Fruit fly (Drosophila melanogaster) whole organism, embryonic: Measurements from ENCODE around the gene HDAC4.

Experiments used
- B-H2 ChIP-seq: fragments of 200-800 bp; sonication (Bioruptor generic); optimal IDR thresholded peaks from 2 replicates; lab custom pipeline; 2018; ENCODE audit warnings: missing biosample characterization, mild to moderate bottlenecking, missing genetic modification characterization
- Bdp1 ChIP-seq: fragments of 200-800 bp; sonication (Bioruptor generic); optimal IDR thresholded peaks from 3 replicates; lab custom pipeline; 2016; ENCODE audit warnings: missing biosample characterization, missing genetic modification characterization
- CG12942 ChIP-seq: fragments of 200-800 bp; sonication (Bioruptor generic); optimal IDR thresholded peaks from 3 replicates; lab custom pipeline; 2016; ENCODE audit warnings: missing biosample characterization, missing genetic modification characterization
- CG13296 ChIP-seq: fragments of 200-800 bp; sonication (Bioruptor generic); optimal IDR thresholded peaks from 3 replicates; lab custom pipeline; 2018; ENCODE audit warnings: missing biosample characterization, mild to moderate bottlenecking, missing genetic modification characterization
- CG13424 ChIP-seq: fragments of 200-800 bp; sonication (Bioruptor generic); optimal IDR thresholded peaks from 2 replicates; lab custom pipeline; 2019; ENCODE audit warnings: missing biosample characterization, mild to moderate bottlenecking, missing genetic modification characterization, moderate library complexity
- CG1647 ChIP-seq: fragments of 200-800 bp; sonication (Bioruptor generic); optimal IDR thresholded peaks from 3 replicates; lab custom pipeline; 2016; ENCODE audit warnings: missing biosample characterization, missing genetic modification characterization
- CG16813 ChIP-seq: fragments of 200-800 bp; sonication (Bioruptor generic); IDR thresholded peaks from 3 replicates; pipeline ENCODE4 v1.3.6; 2022; ENCODE audit warnings: missing biosample characterization, missing genetic modification characterization; ENCODE audit not compliant: partially characterized antibody
- CG18262 ChIP-seq: fragments of 200-800 bp; optimal IDR thresholded peaks from 3 replicates; lab custom pipeline; 2019; ENCODE audit warnings: missing biosample characterization, mild to moderate bottlenecking, missing genetic modification characterization, moderate library complexity
- CG30020 ChIP-seq: fragments of 200-800 bp; optimal IDR thresholded peaks from 2 replicates; lab custom pipeline; 2019; ENCODE audit warnings: missing biosample characterization, mild to moderate bottlenecking, missing genetic modification characterization, moderate library complexity
- CG3065 ChIP-seq: fragments of 200-800 bp; sonication (Bioruptor generic); optimal IDR thresholded peaks from 2 replicates; lab custom pipeline; 2016; ENCODE audit warnings: missing biosample characterization, missing genetic modification characterization
- CG34422 ChIP-seq: fragments of 200-800 bp; sonication (Bioruptor generic); IDR thresholded peaks from 3 replicates; pipeline ENCODE4 v1.3.6; 2022; ENCODE audit warnings: missing biosample characterization, missing genetic modification characterization
- CG3838 ChIP-seq: fragments of 200-800 bp; sonication (Bioruptor generic); optimal IDR thresholded peaks from 3 replicates; lab custom pipeline; 2016; ENCODE audit warnings: missing biosample characterization, missing genetic modification characterization
- CG42726 ChIP-seq: fragments of 200-800 bp; sonication (Bioruptor generic); IDR thresholded peaks from 2 replicates; pipeline ENCODE4 v1.3.6; 2022; ENCODE audit warnings: missing biosample characterization, missing genetic modification characterization; ENCODE audit not compliant: partially characterized antibody
- CG6654 ChIP-seq: fragments of 200-800 bp; sonication (Bioruptor generic); optimal IDR thresholded peaks from 2 replicates; lab custom pipeline; 2017; ENCODE audit warnings: missing biosample characterization, mild to moderate bottlenecking, missing genetic modification characterization
- CG6813 ChIP-seq: fragments of 200-800 bp; sonication (Bioruptor generic); optimal IDR thresholded peaks from 2 replicates; lab custom pipeline; 2017; ENCODE audit warnings: missing biosample characterization, missing genetic modification characterization, mild to moderate bottlenecking, moderate library complexity, missing genetic modification reagents
- CG7357 ChIP-seq: fragments of 200-800 bp; sonication (Bioruptor generic); IDR thresholded peaks from 3 replicates; pipeline ENCODE4 v1.3.6; 2022; ENCODE audit warnings: missing biosample characterization, missing genetic modification characterization
- CG8478 ChIP-seq: fragments of >200 bp; optimal IDR thresholded peaks from 2 replicates; lab custom pipeline; 2018
- CG9876 ChIP-seq: fragments of 200-800 bp; sonication (Bioruptor generic); optimal IDR thresholded peaks from 2 replicates; lab custom pipeline; 2016; ENCODE audit warnings: missing biosample characterization, missing genetic modification characterization
- CHES-1-like ChIP-seq: fragments of 200-800 bp; sonication (Bioruptor generic); optimal IDR thresholded peaks from 2 replicates; lab custom pipeline; 2016; ENCODE audit warnings: missing biosample characterization, missing genetic modification characterization
- D ChIP-seq, 2 experiments: fragments of 200-800 bp in 1 of 2; fragments of >200 bp in 1 of 2; sonication (Bioruptor generic) in 1 of 2; optimal IDR thresholded peaks; 2 replicates in 1 of 2; 3 replicates in 1 of 2; lab custom pipeline; 2017; ENCODE audit warnings: mild to moderate bottlenecking in 1 of 2, missing biosample characterization in 1 of 2, missing genetic modification characterization in 1 of 2, missing genetic modification reagents in 1 of 2
- D19A ChIP-seq: fragments of 200-800 bp; optimal IDR thresholded peaks from 3 replicates; lab custom pipeline; 2019; ENCODE audit warnings: missing biosample characterization, mild to moderate bottlenecking, missing genetic modification characterization, moderate library complexity
- E2f2 ChIP-seq: fragments of 200-800 bp; sonication (Bioruptor generic); IDR thresholded peaks from 2 replicates; pipeline ENCODE4 v1.3.6; 2022; ENCODE audit warnings: missing biosample characterization, missing genetic modification characterization
- H15 ChIP-seq: fragments of 200-800 bp; sonication (Bioruptor generic); IDR thresholded peaks from 3 replicates; pipeline ENCODE4 v1.3.6; 2022; ENCODE audit warnings: missing biosample characterization, missing genetic modification characterization
- Hsf ChIP-seq: fragments of 200-800 bp; sonication (Bioruptor generic); optimal IDR thresholded peaks from 3 replicates; lab custom pipeline; 2016; ENCODE audit warnings: missing biosample characterization, missing genetic modification characterization
- Ptx1 ChIP-seq: fragments of 200-800 bp; sonication (Bioruptor generic); IDR thresholded peaks from 2 replicates; pipeline ENCODE4 v1.3.6; 2022; ENCODE audit warnings: missing biosample characterization, missing genetic modification characterization
- Side ChIP-seq: fragments of 200-800 bp; sonication (Bioruptor generic); optimal IDR thresholded peaks from 2 replicates; lab custom pipeline; 2016; ENCODE audit warnings: missing biosample characterization, missing genetic modification characterization
- Sin3A ChIP-seq: fragments of >200 bp; optimal IDR thresholded peaks from 2 replicates; lab custom pipeline; 2018
- Sry-β ChIP-seq: fragments of 200-800 bp; sonication (Bioruptor generic); optimal IDR thresholded peaks from 2 replicates; lab custom pipeline; 2018; ENCODE audit warnings: missing biosample characterization, mild to moderate bottlenecking, missing genetic modification characterization, moderate library complexity
- Usf ChIP-seq: fragments of 200-800 bp; sonication (Bioruptor generic); optimal IDR thresholded peaks from 2 replicates; lab custom pipeline; 2017; ENCODE audit warnings: missing genotype, missing biosample characterization, missing genetic modification characterization
- ap ChIP-seq: fragments of 200-800 bp; sonication (Bioruptor generic); IDR thresholded peaks from 2 replicates; pipeline ENCODE4 v1.3.6; 2022; ENCODE audit warnings: missing biosample characterization, missing genetic modification characterization
- ase ChIP-seq: fragments of 200-800 bp; sonication (Bioruptor generic); IDR thresholded peaks from 3 replicates; pipeline ENCODE4 v1.3.6; 2022; ENCODE audit warnings: missing biosample characterization, missing genetic modification characterization
- ash1 ChIP-seq: fragments of 200-800 bp; sonication (Bioruptor generic); optimal IDR thresholded peaks from 2 replicates; lab custom pipeline; 2018; ENCODE audit warnings: missing biosample characterization, mild to moderate bottlenecking, missing genetic modification characterization
- ato ChIP-seq: fragments of 200-800 bp; sonication (Bioruptor generic); IDR thresholded peaks from 2 replicates; pipeline ENCODE4 v1.3.6; 2022; ENCODE audit warnings: missing biosample characterization, missing genetic modification characterization; ENCODE audit not compliant: partially characterized antibody
- bigmax ChIP-seq: fragments of 200-800 bp; sonication (Bioruptor generic); optimal IDR thresholded peaks from 2 replicates; lab custom pipeline; 2018; ENCODE audit warnings: missing biosample characterization, mild to moderate bottlenecking, missing genetic modification characterization
- eve ChIP-seq, 2 experiments: fragments of >200 bp; optimal IDR thresholded peaks; 2 replicates each; lab custom pipeline; 2017; ENCODE audit warnings: missing biosample characterization in 2 of 2, missing genetic modification characterization in 2 of 2
- gcm2 ChIP-seq: fragments of 200-800 bp; sonication (Bioruptor generic); optimal IDR thresholded peaks from 2 replicates; lab custom pipeline; 2016; ENCODE audit warnings: missing biosample characterization, missing genetic modification characterization
- kay ChIP-seq: fragments of 200-800 bp; sonication (Bioruptor generic); optimal IDR thresholded peaks from 2 replicates; lab custom pipeline; 2016; ENCODE audit warnings: missing biosample characterization, missing genetic modification characterization
- kni ChIP-seq: fragments of 200-800 bp; sonication (Bioruptor generic); optimal IDR thresholded peaks from 3 replicates; lab custom pipeline; 2017; ENCODE audit warnings: mild to moderate bottlenecking, missing biosample characterization, missing genetic modification reagents, missing genetic modification characterization
- lab ChIP-seq: fragments of 200-800 bp; sonication (Bioruptor generic); optimal IDR thresholded peaks from 3 replicates; lab custom pipeline; 2017; ENCODE audit warnings: missing biosample characterization, missing genetic modification characterization, mild to moderate bottlenecking, moderate library complexity, missing genetic modification reagents
- nmo ChIP-seq: fragments of 200-800 bp; sonication (Bioruptor generic); optimal IDR thresholded peaks from 2 replicates; lab custom pipeline; 2018; ENCODE audit warnings: missing biosample characterization, mild to moderate bottlenecking, missing genetic modification characterization, moderate library complexity
- oc ChIP-seq: fragments of 200-800 bp; sonication (Bioruptor generic); optimal IDR thresholded peaks from 2 replicates; lab custom pipeline; 2018; ENCODE audit warnings: missing biosample characterization, mild to moderate bottlenecking, missing genetic modification characterization, moderate library complexity
- onecut ChIP-seq: fragments of 200-800 bp; sonication (Bioruptor generic); IDR thresholded peaks from 2 replicates; pipeline ENCODE4 v1.3.6; 2022; ENCODE audit warnings: missing biosample characterization, missing genetic modification characterization
- peb ChIP-seq: fragments of 200-800 bp; sonication (Bioruptor generic); IDR thresholded peaks from 2 replicates; pipeline ENCODE4 v1.3.6; 2022; ENCODE audit warnings: missing biosample characterization, missing genetic modification characterization
- pzg ChIP-seq: fragments of 200-800 bp; sonication (Bioruptor generic); optimal IDR thresholded peaks from 3 replicates; lab custom pipeline; 2018; ENCODE audit warnings: missing biosample characterization, mild to moderate bottlenecking, missing genetic modification characterization, moderate library complexity
- repo ChIP-seq: fragments of 200-800 bp; sonication (Bioruptor generic); optimal IDR thresholded peaks from 2 replicates; lab custom pipeline; 2016; ENCODE audit warnings: missing biosample characterization, missing genetic modification characterization
- sens ChIP-seq: fragments of 200-800 bp; sonication (Bioruptor generic); peaks from one replicate; lab custom pipeline; 2016; ENCODE audit warnings: missing biosample characterization, missing genetic modification characterization
- sens-2 ChIP-seq: fragments of 200-800 bp; sonication (Bioruptor generic); IDR thresholded peaks from 2 replicates; pipeline ENCODE4 v1.3.6; 2022; ENCODE audit warnings: missing biosample characterization, missing genetic modification characterization
- tup ChIP-seq: fragments of 200-800 bp; sonication (Bioruptor generic); optimal IDR thresholded peaks from 2 replicates; lab custom pipeline; 2016; ENCODE audit warnings: missing biosample characterization, mild to moderate bottlenecking, missing genetic modification characterization, moderate library complexity
- zen2 ChIP-seq: fragments of 200-800 bp; sonication (Bioruptor generic); IDR thresholded peaks from 3 replicates; pipeline ENCODE4 v1.3.6; 2022; ENCODE audit warnings: missing biosample characterization, missing genetic modification characterization; ENCODE audit not compliant: partially characterized antibody

HDAC4 gene

DNA sequence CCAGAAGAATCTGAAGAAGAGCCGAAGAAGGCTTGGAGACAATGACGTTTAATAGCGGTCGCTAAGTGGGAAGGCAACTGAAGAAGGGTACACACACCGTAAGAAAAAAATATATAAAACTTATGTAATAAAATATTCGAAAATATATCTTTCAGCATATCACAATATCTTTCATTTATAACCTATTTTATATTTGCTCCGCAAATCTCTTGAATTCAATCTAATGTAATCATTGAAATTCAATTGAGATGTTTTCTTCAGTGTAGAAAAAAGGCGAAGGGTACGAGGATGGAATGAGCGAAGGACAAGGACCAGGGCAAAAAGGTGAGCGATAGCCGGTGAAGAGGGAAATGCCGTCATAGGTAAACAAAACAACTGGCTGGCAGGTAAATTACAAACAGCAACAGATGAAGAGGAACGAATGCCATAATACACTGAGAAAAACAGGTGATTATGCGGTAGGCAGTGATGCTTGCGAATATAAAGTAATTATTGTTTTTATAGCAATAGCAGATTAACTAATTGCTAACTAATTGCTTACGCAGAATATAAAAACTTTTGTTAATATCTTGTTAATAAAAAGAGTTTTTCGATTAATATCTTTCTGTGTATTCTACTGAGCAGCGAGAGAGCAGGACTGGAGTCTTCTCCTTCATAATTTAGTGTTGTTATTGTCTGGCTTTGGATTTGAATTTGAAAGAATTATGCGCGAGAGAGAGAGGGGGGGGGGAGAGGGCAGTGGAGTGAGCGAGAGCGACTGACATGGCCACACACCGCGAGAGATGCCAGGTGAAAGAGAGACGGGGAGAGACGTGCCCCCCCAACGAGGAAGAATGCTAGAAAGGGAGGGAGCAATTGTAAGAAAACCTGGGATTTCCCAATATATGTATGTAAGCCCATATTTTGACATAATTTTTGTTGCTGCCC is 51.4 kb downstream of the HDAC4 start (continued):
- TF ChIP-seq kni (GFP tag; lab: Kevin White, UChicago) (peak; percentile 48), CG3838 (GFP tag; lab: Kevin White, UChicago) (peak; percentile 39), Side (GFP tag; lab: Kevin White, UChicago) (peak; percentile 85), bigmax (GFP tag; lab: Kevin White, UChicago) (no peak), repo (GFP tag; lab: Kevin White, UChicago) (peak; percentile 50), tup (GFP tag; lab: Kevin White, UChicago) (peak; percentile 38), zen2 (GFP tag; lab: Robert Waterston, UW) (no peak), nmo (GFP tag; lab: Kevin White, UChicago) (peak; percentile 93), ase (GFP tag; lab: Robert Waterston, UW) (peak; percentile 68), onecut (GFP tag; lab: Robert Waterston, UW) (peak; percentile 85), CG6654 (peak; percentile 48), Ptx1 (peak; percentile 74), CG13296 (peak; percentile 65), eve (GFP tag; optimal IDR thresholded peaks at IDR 0.05; lab: Kevin White, UChicago) (peak; percentile 74 to 94), CG34422 (peak; percentile 85), gcm2 (peak; percentile 66), D (optimal IDR thresholded peaks at IDR 0.05; lab: Kevin White, UChicago) (no peak), D (GFP tag; optimal IDR thresholded peaks at IDR 0.05; lab: Kevin White, UChicago) (peak; percentile 86), B-H2 (GFP tag; lab: Kevin White, UChicago) (no peak), ato (GFP tag; lab: Robert Waterston, UW) (no peak), peb (GFP tag; lab: Robert Waterston, UW) (peak; percentile 55; the same call in 1 of the 2 replicates), E2f2 (peak; percentile 59; the same call in 1 of the 2 replicates), oc (tag; lab: Kevin White, UChicago) (peak; percentile 41), Bdp1 (GFP tag; lab: Kevin White, UChicago) (peak; percentile 45), CG13424 (peak; percentile 83), lab (GFP tag; lab: Kevin White, UChicago) (peak; percentile 76), CG16813 (GFP tag; lab: Robert Waterston, UW) (no peak), Sry-β (peak; percentile 42), CG3065 (GFP tag; lab: Kevin White, UChicago) (no peak), CG42726 (no peak), sens-2 (GFP tag; lab: Robert Waterston, UW) (peak; percentile 83), pzg (no peak), CG6813 (peak; percentile 60), CG7357 (GFP tag; lab: Robert Waterston, UW) (peak; percentile 57; the same call in 1 of the 3 replicates), ash1 (GFP tag; lab: Kevin White, UChicago) (no peak), Sin3A (lab: Kevin White, UChicago) (no peak), CG1647 (GFP tag; lab: Kevin White, UChicago) (peak; percentile 62), CG12942 (peak; percentile 69), CG8478 (lab: Kevin White, UChicago) (no peak), Usf (GFP tag; lab: Kevin White, UChicago) (peak; percentile 92), Hsf (GFP tag; lab: Kevin White, UChicago) (peak; percentile 84), CG18262 (tag; lab: Kevin White, UChicago) (peak; percentile 92), ap (GFP tag; lab: Robert Waterston, UW) (peak; percentile 62), D19A (tag; lab: Kevin White, UChicago) (peak; percentile 88), CG30020 (tag; lab: Kevin White, UChicago) (peak; percentile 68), sens (GFP tag; lab: Kevin White, UChicago) (peak; percentile 99), kay (peak; percentile 60), CHES-1-like (GFP tag; lab: Kevin White, UChicago) (peak; percentile 77), CG9876 (GFP tag; lab: Kevin White, UChicago) (peak; percentile 62), H15 (GFP tag; lab: Robert Waterston, UW) (peak; percentile 67; the same call in 2 of the 3 replicates)
